Worm (Caenorhabditis elegans) whole organism, L4 larva: ENCODE data around the gene F16G10.13.
A peak's percentile ranks its signal among the peaks of the same experiment; 100 is the strongest.

Experiments used
- T20F7.1 ChIP-seq: fragments of 200-800 bp; sonication (Bioruptor generic); optimal IDR thresholded peaks from 2 replicates; lab custom pipeline; 2018; ENCODE audit warnings: mild to moderate bottlenecking, missing genetic modification characterization, missing compliant biosample characterization
- Y48G9A.11 ChIP-seq: fragments of 200-800 bp; sonication (Bioruptor generic); IDR thresholded peaks from 2 replicates; pipeline ENCODE4 v1.3.6; 2022; ENCODE audit warnings: missing genetic modification reagents, missing genetic modification characterization, missing compliant biosample characterization
- arid-1 ChIP-seq: fragments of 200-800 bp; sonication (Bioruptor generic); conservative IDR thresholded peaks from 2 replicates; pipeline ENCODE4 v1.3.6; 2022; ENCODE audit warnings: missing genetic modification reagents, missing genetic modification characterization, missing compliant biosample characterization
- ceh-20 ChIP-seq: fragments of 200-800 bp; sonication (Bioruptor generic); IDR thresholded peaks from 2 replicates; pipeline ENCODE4 v1.3.6; 2022; ENCODE audit warnings: missing genetic modification reagents, missing genetic modification characterization, missing compliant biosample characterization
- ceh-28 ChIP-seq: fragments of 150-350 bp; optimal IDR thresholded peaks from 2 replicates; lab custom pipeline; 2014; ENCODE audit warnings: missing biosample characterization, missing genetic modification reagents, missing genetic modification characterization
- ceh-62 ChIP-seq: sonication (generic microtip); optimal IDR thresholded peaks from 2 replicates; lab custom pipeline; 2017; ENCODE audit warnings: missing biosample characterization, missing genetic modification characterization
- daf-16 ChIP-seq, 3 experiments: sonication (generic microtip); optimal IDR thresholded peaks; 2 replicates each; lab custom pipeline; 2016 to 2017; ENCODE audit warnings: missing genetic modification characterization in 3 of 3, missing genetic modification reagents in 3 of 3, mild to moderate bottlenecking in 2 of 3, missing compliant biosample characterization in 2 of 3, missing biosample characterization in 1 of 3, moderate library complexity in 1 of 3
- dmd-6 ChIP-seq: fragments of 200-800 bp; sonication (Bioruptor generic); IDR thresholded peaks from 2 replicates; pipeline ENCODE4 v1.3.6; 2022; ENCODE audit warnings: missing genetic modification reagents, missing genetic modification characterization, missing compliant biosample characterization
- dmd-8 ChIP-seq: fragments of 200-800 bp; sonication (Bioruptor generic); IDR thresholded peaks from 2 replicates; pipeline ENCODE4 v1.3.6; 2022; ENCODE audit warnings: missing genetic modification characterization, missing compliant biosample characterization
- duxl-1 ChIP-seq: sonication (generic microtip); optimal IDR thresholded peaks from 2 replicates; lab custom pipeline; 2016; ENCODE audit warnings: mild to moderate bottlenecking, missing genetic modification characterization, moderate library complexity, missing compliant biosample characterization; ENCODE audit not compliant: poor library complexity
- dve-1 ChIP-seq: sonication (generic microtip); optimal IDR thresholded peaks from 2 replicates; lab custom pipeline; 2017; ENCODE audit warnings: antibody characterized with exemption, mild to moderate bottlenecking, missing genetic modification characterization, missing compliant biosample characterization; ENCODE audit not compliant: insufficient read depth
- hif-1 ChIP-seq, 2 experiments: sonication (generic microtip); optimal IDR thresholded peaks; 2 replicates each; lab custom pipeline; 2016 to 2017; ENCODE audit warnings: missing compliant biosample characterization in 2 of 2, missing genetic modification characterization in 2 of 2, missing genetic modification reagents in 2 of 2, missing genotype in 2 of 2, mild to moderate bottlenecking in 1 of 2
- hlh-11 ChIP-seq: fragments of 200-800 bp; sonication (Bioruptor generic); optimal IDR thresholded peaks from 2 replicates; lab custom pipeline; 2018; ENCODE audit warnings: mild to moderate bottlenecking, missing genetic modification characterization, missing compliant biosample characterization
- hlh-30 ChIP-seq: sonication (generic microtip); optimal IDR thresholded peaks from 2 replicates; lab custom pipeline; 2017; ENCODE audit warnings: antibody characterized with exemption, mild to moderate bottlenecking, missing genetic modification characterization, missing compliant biosample characterization; ENCODE audit not compliant: insufficient read depth
- lin-1 ChIP-seq: fragments of 200-800 bp; sonication (Bioruptor generic); IDR thresholded peaks from 2 replicates; pipeline ENCODE4 v1.3.6; 2022; ENCODE audit warnings: missing genetic modification reagents, missing genetic modification characterization, missing compliant biosample characterization
- lin-13 ChIP-seq: fragments of 150-350 bp; optimal IDR thresholded peaks from 2 replicates; lab custom pipeline; 2014; ENCODE audit warnings: missing biosample characterization, missing genetic modification reagents, missing genetic modification characterization
- lin-15B ChIP-seq: fragments of 150-350 bp; sonication (generic microtip); optimal IDR thresholded peaks from 3 replicates; lab custom pipeline; 2014; ENCODE audit warnings: missing biosample characterization, missing genetic modification characterization
- lin-38 ChIP-seq: fragments of 200-800 bp; sonication (Bioruptor generic); IDR thresholded peaks from 2 replicates; pipeline ENCODE4 v1.3.6; 2022; ENCODE audit warnings: missing genetic modification reagents, missing genetic modification characterization, missing compliant biosample characterization
- lir-3 ChIP-seq: sonication (generic microtip); optimal IDR thresholded peaks from 2 replicates; lab custom pipeline; 2016; ENCODE audit warnings: mild to moderate bottlenecking, missing genetic modification characterization, missing compliant biosample characterization
- lsy-2 ChIP-seq, 2 experiments: fragments of 150-350 bp in 1 of 2; sonication (generic microtip) in 1 of 2; optimal IDR thresholded peaks; 2 replicates each; lab custom pipeline; 2014 to 2017; ENCODE audit warnings: missing biosample characterization in 2 of 2, missing genetic modification characterization in 2 of 2
- mdl-1 ChIP-seq, 2 experiments: fragments of 150-350 bp in 1 of 2; sonication (generic microtip) in 1 of 2; optimal IDR thresholded peaks; 2 replicates each; lab custom pipeline; 2014 to 2017; ENCODE audit warnings: missing biosample characterization in 2 of 2, missing genetic modification characterization in 2 of 2
- mep-1 ChIP-seq: fragments of 150-350 bp; sonication (generic microtip); optimal IDR thresholded peaks from 3 replicates; lab custom pipeline; 2014; ENCODE audit warnings: missing biosample characterization, missing genetic modification characterization
- nhr-28 ChIP-seq: fragments of 150-350 bp; optimal IDR thresholded peaks from 2 replicates; lab custom pipeline; 2014; ENCODE audit warnings: missing biosample characterization, missing genetic modification characterization
- pha-4 ChIP-seq, 2 experiments: fragments of 150-350 bp in 1 of 2; fragments of 200-800 bp in 1 of 2; sonication (Bioruptor generic) in 1 of 2; IDR thresholded peaks in 1 of 2; optimal IDR thresholded peaks in 1 of 2; 2 replicates each; pipeline versions ENCODE4 v1.3.6 to Lab custom; 2014 to 2022; ENCODE audit warnings: missing genetic modification characterization in 2 of 2, missing genetic modification reagents in 2 of 2, missing biosample characterization in 1 of 2, missing compliant biosample characterization in 1 of 2
- pqm-1 ChIP-seq: sonication (generic microtip); optimal IDR thresholded peaks from 2 replicates; lab custom pipeline; 2017; ENCODE audit warnings: missing biosample characterization, missing genetic modification characterization
- saeg-2 ChIP-seq: fragments of 200-800 bp; sonication (Bioruptor generic); IDR thresholded peaks from 2 replicates; pipeline ENCODE4 v1.3.6; 2022; ENCODE audit warnings: missing genetic modification reagents, missing genetic modification characterization, missing compliant biosample characterization
- ztf-11 ChIP-seq: fragments of 150-350 bp; optimal IDR thresholded peaks from 2 replicates; lab custom pipeline; 2014; ENCODE audit warnings: missing biosample characterization, missing genetic modification characterization
- ztf-7 ChIP-seq: fragments of 150-350 bp; optimal IDR thresholded peaks from 2 replicates; lab custom pipeline; 2014; ENCODE audit warnings: missing biosample characterization, missing genetic modification characterization

The F16G10.13 gene

ce11 chrII:2421905-2422304 is 26.1 kb upstream of the F16G10.13 start, which contains the start of gene F42G2.2:
F42G2.2 (plus strand) TSS chrII:2422205.
- no peak for TF ChIP-seq saeg-2 (GFP tag; lab: Robert Waterston, UW)

- TF ChIP-seq Y48G9A.11 (GFP tag; lab: Robert Waterston, UW), result no peak
- peak; percentile 47 for TF ChIP-seq hlh-11 (tag; lab: Kevin White, UChicago)
- TF ChIP-seq nhr-28 (tag; lab: Kevin White, UChicago), result peak; percentile 35
- TF ChIP-seq pha-4 (GFP tag; IDR thresholded peaks at IDR 0.05; lab: Robert Waterston, UW), result peak; percentile 39; the same call in 1 of the 2 replicates
- TF ChIP-seq pha-4 (tag; optimal IDR thresholded peaks at IDR 0.05; lab: Kevin White, UChicago), result no peak
- TF ChIP-seq duxl-1 (tag; lab: Kevin White, UChicago), result no peak
- peak; percentile 53 for TF ChIP-seq dmd-6
- no peak for TF ChIP-seq saeg-2 (GFP tag; lab: Robert Waterston, UW)
- TF ChIP-seq hif-1 (tag; optimal IDR thresholded peaks at IDR 0.05; lab: Kevin White, UChicago), result peak in 1 of 2 experiments; percentile 35
- peak in 1 of 2 experiments; percentile 26 for TF ChIP-seq mdl-1 (tag; optimal IDR thresholded peaks at IDR 0.05; lab: Kevin White, UChicago)
- no peak for TF ChIP-seq lin-1
- TF ChIP-seq pqm-1 (tag; lab: Kevin White, UChicago), result peak; percentile 36
- peak; percentile 28 for TF ChIP-seq dve-1 (tag; lab: Kevin White, UChicago)
- no peak for TF ChIP-seq daf-16 (GFP tag; optimal IDR thresholded peaks at IDR 0.05; lab: Kevin White, UChicago)
- TF ChIP-seq daf-16 (tag; optimal IDR thresholded peaks at IDR 0.05; lab: Kevin White, UChicago), result peak; percentile 63
- peak; percentile 42 for TF ChIP-seq hlh-30 (tag; lab: Kevin White, UChicago)
Observed at ce11 chrII:2421185-2421584, 25.4 kb upstream of the F16G10.13 start.

- no peak for TF ChIP-seq lir-3 (tag; lab: Kevin White, UChicago)
- no peak for TF ChIP-seq dmd-8 (GFP tag; lab: Robert Waterston, UW)
- TF ChIP-seq nhr-28 (tag; lab: Kevin White, UChicago), result no peak
- peak; percentile 22 for TF ChIP-seq dve-1 (tag; lab: Kevin White, UChicago)
- no peak for TF ChIP-seq ceh-28
- peak; percentile 96 for TF ChIP-seq ztf-7 (tag; lab: Kevin White, UChicago)
- TF ChIP-seq lsy-2 (tag; optimal IDR thresholded peaks at IDR 0.05; lab: Kevin White, UChicago), result peak in 1 of 2 experiments; percentile 44
- TF ChIP-seq mep-1 (tag; lab: Kevin White, UChicago), result peak; percentile 53
- TF ChIP-seq hlh-30 (tag; lab: Kevin White, UChicago), result peak; percentile 7
- no peak for TF ChIP-seq daf-16 (GFP tag; optimal IDR thresholded peaks at IDR 0.05; lab: Kevin White, UChicago)
- peak; percentile 99 for TF ChIP-seq daf-16 (tag; optimal IDR thresholded peaks at IDR 0.05; lab: Kevin White, UChicago)
Observed at ce11 chrII:2420685-2421084, 24.9 kb upstream of the F16G10.13 start.

- no peak for TF ChIP-seq lin-13
- TF ChIP-seq ztf-7 (tag; lab: Kevin White, UChicago), result no peak
- no peak for TF ChIP-seq ceh-62 (tag; lab: Kevin White, UChicago)
- no peak for TF ChIP-seq lin-38
- no peak for TF ChIP-seq duxl-1 (tag; lab: Kevin White, UChicago)
- no peak for TF ChIP-seq arid-1 (GFP tag; lab: Robert Waterston, UW)
Observed at ce11 chrII:2418836-2419235, 23.1 kb upstream of the F16G10.13 start, which contains the start of gene fbxc-20. fbxc-20 (plus strand) TSS chrII:2419136.

DNA sequence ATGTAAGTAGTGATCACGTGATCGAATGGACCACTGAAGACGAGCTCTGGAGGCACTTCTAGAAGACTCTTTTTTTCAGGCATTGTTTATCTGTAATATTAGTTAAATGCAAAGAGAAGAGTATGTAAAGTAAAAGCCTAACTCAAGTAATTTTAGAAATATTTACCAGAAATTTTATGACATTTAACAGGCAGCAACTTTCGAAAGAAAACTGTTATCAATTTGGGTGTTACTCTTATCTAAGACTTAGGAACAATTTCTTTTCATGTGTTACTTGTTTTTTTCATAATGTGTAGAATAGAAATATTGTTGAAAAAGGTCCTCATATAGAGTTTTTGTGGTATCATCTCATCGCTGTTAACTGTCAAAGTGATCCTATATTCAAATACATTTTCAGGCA is 22.1 kb upstream of the F16G10.13 start, which contains the start of the genes F42G2.5 and F42G2.7:
Gene F42G2.5 (minus strand): TSS at position 101 of the 400 bp plus-strand sequence.
Gene F42G2.7 (plus strand): TSS at position 270 of the 400 bp plus-strand sequence.
- TF ChIP-seq pqm-1 (tag; lab: Kevin White, UChicago), result peak; percentile 45
- no peak for TF ChIP-seq ceh-20 (GFP tag; lab: Robert Waterston, UW)
- TF ChIP-seq T20F7.1 (GFP tag; lab: Kevin White, UChicago), result no peak
- no peak for TF ChIP-seq daf-16 (GFP tag; optimal IDR thresholded peaks at IDR 0.05; lab: Kevin White, UChicago)
- TF ChIP-seq daf-16 (tag; optimal IDR thresholded peaks at IDR 0.05; lab: Kevin White, UChicago), result peak; percentile 80
- TF ChIP-seq ztf-11 (tag; lab: Kevin White, UChicago), result no peak
- no peak for TF ChIP-seq lin-15B (tag; lab: Kevin White, UChicago)
- peak; percentile 32 for TF ChIP-seq nhr-28 (tag; lab: Kevin White, UChicago)
